Fruit fly (Drosophila melanogaster) whole organism, embryonic: ENCODE results near the gene CG17819.

Source experiments
- Aef1 ChIP-seq: fragments of 200-800 bp; sonication (Bioruptor generic); IDR thresholded peaks from 3 replicates; pipeline ENCODE4 v1.3.6; 2022; ENCODE audit warnings: missing biosample characterization, missing genetic modification characterization
- Asciz ChIP-seq: fragments of 200-800 bp; sonication (Bioruptor generic); optimal IDR thresholded peaks from 2 replicates; lab custom pipeline; 2017; ENCODE audit warnings: missing biosample characterization, mild to moderate bottlenecking, missing genetic modification characterization, missing genetic modification reagents
- Atf3 ChIP-seq: fragments of 200-800 bp; sonication (Bioruptor generic); optimal IDR thresholded peaks from 3 replicates; lab custom pipeline; 2016; ENCODE audit warnings: missing biosample characterization, missing genetic modification characterization
- BEAF-32 ChIP-seq: fragments of 200-800 bp; sonication (Bioruptor generic); optimal IDR thresholded peaks from 3 replicates; lab custom pipeline; 2017; ENCODE audit warnings: missing biosample characterization, missing genetic modification characterization, mild to moderate bottlenecking, moderate library complexity, missing genetic modification reagents
- CG10959 ChIP-seq: fragments of 200-800 bp; sonication (Bioruptor generic); IDR thresholded peaks from 2 replicates; pipeline ENCODE4 v1.3.6; 2022; ENCODE audit warnings: missing biosample characterization, missing genetic modification characterization
- CG11093 ChIP-seq: fragments of 200-800 bp; sonication (Bioruptor generic); IDR thresholded peaks from 3 replicates; pipeline ENCODE4 v1.3.6; 2022; ENCODE audit warnings: missing biosample characterization, missing genetic modification characterization
- CG13123 ChIP-seq: fragments of 200-800 bp; sonication (Bioruptor generic); optimal IDR thresholded peaks from 2 replicates; lab custom pipeline; 2016; ENCODE audit warnings: missing biosample characterization, missing genetic modification characterization
- CG13624 ChIP-seq: fragments of 200-800 bp; sonication (Bioruptor generic); optimal IDR thresholded peaks from 2 replicates; lab custom pipeline; 2016; ENCODE audit warnings: missing biosample characterization, missing genetic modification characterization
- CG1529 ChIP-seq: fragments of 200-800 bp; sonication (Bioruptor generic); optimal IDR thresholded peaks from 3 replicates; lab custom pipeline; 2018; ENCODE audit warnings: missing biosample characterization, missing genetic modification characterization
- CG15514 ChIP-seq: fragments of 200-800 bp; sonication (Bioruptor generic); optimal IDR thresholded peaks from 3 replicates; lab custom pipeline; 2017; ENCODE audit warnings: missing biosample characterization, missing genetic modification characterization, mild to moderate bottlenecking, moderate library complexity, missing genetic modification reagents
- CG1603 ChIP-seq: fragments of 200-800 bp; sonication (Bioruptor generic); optimal IDR thresholded peaks from 2 replicates; lab custom pipeline; 2019; ENCODE audit warnings: missing biosample characterization, mild to moderate bottlenecking, missing genetic modification characterization, moderate library complexity
- CG16779 ChIP-seq: fragments of 200-800 bp; sonication (Bioruptor generic); IDR thresholded peaks from 2 replicates; pipeline ENCODE4 v1.3.6; 2022; ENCODE audit warnings: missing biosample characterization, missing genetic modification characterization
- CG17385 ChIP-seq: fragments of 200-800 bp; sonication (Bioruptor generic); optimal IDR thresholded peaks from 3 replicates; lab custom pipeline; 2018; ENCODE audit warnings: missing biosample characterization, mild to moderate bottlenecking, missing genetic modification characterization
- CG2199 ChIP-seq: fragments of 200-800 bp; sonication (Bioruptor generic); IDR thresholded peaks from 3 replicates; pipeline ENCODE4 v1.3.6; 2022; ENCODE audit warnings: missing biosample characterization, missing genetic modification characterization
- CG31224 ChIP-seq: fragments of 200-800 bp; sonication (Bioruptor generic); IDR thresholded peaks from 2 replicates; pipeline ENCODE4 v1.3.6; 2022; ENCODE audit warnings: missing biosample characterization, missing genetic modification characterization
- CG3163 ChIP-seq: fragments of 200-800 bp; sonication (Bioruptor generic); optimal IDR thresholded peaks from 3 replicates; lab custom pipeline; 2016; ENCODE audit warnings: missing biosample characterization, missing genetic modification characterization
- CG32767 ChIP-seq: fragments of 200-800 bp; sonication (Bioruptor generic); IDR thresholded peaks from 2 replicates; pipeline ENCODE4 v1.3.6; 2022; ENCODE audit warnings: missing biosample characterization, missing genetic modification characterization
- CG3281 ChIP-seq: fragments of 200-800 bp; sonication (Bioruptor generic); optimal IDR thresholded peaks from 3 replicates; lab custom pipeline; 2017; ENCODE audit warnings: missing biosample characterization, mild to moderate bottlenecking, missing genetic modification characterization
- CG3407 ChIP-seq: fragments of 200-800 bp; sonication (Bioruptor generic); optimal IDR thresholded peaks from 2 replicates; lab custom pipeline; 2018; ENCODE audit warnings: missing biosample characterization, mild to moderate bottlenecking, missing genetic modification characterization
- CG6813 ChIP-seq: fragments of 200-800 bp; sonication (Bioruptor generic); optimal IDR thresholded peaks from 2 replicates; lab custom pipeline; 2017; ENCODE audit warnings: missing biosample characterization, missing genetic modification characterization, mild to moderate bottlenecking, moderate library complexity, missing genetic modification reagents
- CG7963 ChIP-seq: fragments of 200-800 bp; sonication (Bioruptor generic); IDR thresholded peaks from 3 replicates; pipeline ENCODE4 v1.3.6; 2022; ENCODE audit warnings: missing biosample characterization, missing genetic modification characterization; ENCODE audit not compliant: partially characterized antibody
- CG8089 ChIP-seq: fragments of 200-800 bp; sonication (Bioruptor generic); optimal IDR thresholded peaks from 3 replicates; lab custom pipeline; 2016; ENCODE audit warnings: missing biosample characterization, missing genetic modification characterization
- CG8290 ChIP-seq, 3 experiments: fragments of 200-800 bp; sonication (Bioruptor generic); optimal IDR thresholded peaks; 2 replicates each; lab custom pipeline; 2016 to 2019; ENCODE audit warnings: missing biosample characterization in 3 of 3, missing genetic modification characterization in 3 of 3, mild to moderate bottlenecking in 2 of 3, moderate library complexity in 1 of 3
- CG8478 ChIP-seq: fragments of >200 bp; optimal IDR thresholded peaks from 2 replicates; lab custom pipeline; 2018
- CkIIα-i1 ChIP-seq: fragments of 200-800 bp; sonication (Bioruptor generic); IDR thresholded peaks from 2 replicates; pipeline ENCODE4 v1.3.6; 2022; ENCODE audit warnings: missing biosample characterization, missing genetic modification characterization
- Dip2 ChIP-seq: fragments of 200-800 bp; sonication (Bioruptor generic); IDR thresholded peaks from 2 replicates; pipeline ENCODE4 v1.3.6; 2022; ENCODE audit warnings: missing biosample characterization, missing genetic modification characterization
- ERR ChIP-seq: fragments of 200-800 bp; sonication (Bioruptor generic); optimal IDR thresholded peaks from 2 replicates; lab custom pipeline; 2016; ENCODE audit warnings: missing biosample characterization, missing genetic modification characterization
- Hand ChIP-seq: fragments of 200-800 bp; sonication (Bioruptor generic); optimal IDR thresholded peaks from 2 replicates; lab custom pipeline; 2017; ENCODE audit warnings: mild to moderate bottlenecking, missing biosample characterization, missing genetic modification reagents, missing genetic modification characterization
- Hsf ChIP-seq: fragments of 200-800 bp; sonication (Bioruptor generic); optimal IDR thresholded peaks from 3 replicates; lab custom pipeline; 2016; ENCODE audit warnings: missing biosample characterization, missing genetic modification characterization
- Opbp ChIP-seq: fragments of 200-800 bp; sonication (Bioruptor generic); IDR thresholded peaks from 3 replicates; pipeline ENCODE4 v1.3.6; 2022; ENCODE audit warnings: missing biosample characterization, missing genetic modification characterization; ENCODE audit not compliant: partially characterized antibody
- Usf ChIP-seq: fragments of 200-800 bp; sonication (Bioruptor generic); optimal IDR thresholded peaks from 2 replicates; lab custom pipeline; 2017; ENCODE audit warnings: missing genotype, missing biosample characterization, missing genetic modification characterization
- Xbp1 ChIP-seq: fragments of 200-800 bp; sonication (Bioruptor generic); optimal IDR thresholded peaks from 3 replicates; lab custom pipeline; 2016; ENCODE audit warnings: missing biosample characterization, mild to moderate bottlenecking, missing genetic modification characterization
- dan ChIP-seq: fragments of 200-800 bp; sonication (Bioruptor generic); IDR thresholded peaks from 2 replicates; pipeline ENCODE4 v1.3.6; 2022; ENCODE audit warnings: missing biosample characterization, missing genetic modification characterization
- dpn ChIP-seq, 2 experiments: fragments of 200-800 bp; sonication (Bioruptor generic); optimal IDR thresholded peaks; 3 replicates each; lab custom pipeline; 2016; ENCODE audit warnings: missing biosample characterization in 2 of 2, missing genetic modification characterization in 2 of 2
- eve ChIP-seq, 2 experiments: fragments of >200 bp; optimal IDR thresholded peaks; 2 replicates each; lab custom pipeline; 2017; ENCODE audit warnings: missing biosample characterization in 2 of 2, missing genetic modification characterization in 2 of 2
- gce ChIP-seq: fragments of 200-800 bp; sonication (Bioruptor generic); IDR thresholded peaks from 3 replicates; pipeline ENCODE4 v1.3.6; 2022; ENCODE audit warnings: missing biosample characterization, missing genetic modification characterization
- jing ChIP-seq: fragments of 200-800 bp; sonication (Bioruptor generic); optimal IDR thresholded peaks from 2 replicates; lab custom pipeline; 2018; ENCODE audit warnings: missing biosample characterization, mild to moderate bottlenecking, missing genetic modification characterization
- lbe ChIP-seq: fragments of 200-800 bp; sonication (Bioruptor generic); optimal IDR thresholded peaks from 2 replicates; lab custom pipeline; 2016; ENCODE audit warnings: missing biosample characterization, mild to moderate bottlenecking, missing genetic modification characterization
- luna ChIP-seq: fragments of 200-800 bp; sonication (Bioruptor generic); optimal IDR thresholded peaks from 2 replicates; lab custom pipeline; 2016; ENCODE audit warnings: missing biosample characterization, missing genetic modification characterization
- mirr ChIP-seq: fragments of 200-800 bp; sonication (Bioruptor generic); optimal IDR thresholded peaks from 3 replicates; lab custom pipeline; 2018; ENCODE audit warnings: missing biosample characterization, mild to moderate bottlenecking, missing genetic modification characterization
- oc ChIP-seq: fragments of 200-800 bp; sonication (Bioruptor generic); optimal IDR thresholded peaks from 2 replicates; lab custom pipeline; 2018; ENCODE audit warnings: missing biosample characterization, mild to moderate bottlenecking, missing genetic modification characterization, moderate library complexity
- pb ChIP-seq: fragments of 200-800 bp; sonication (Bioruptor generic); optimal IDR thresholded peaks from 3 replicates; lab custom pipeline; 2016; ENCODE audit warnings: missing biosample characterization, missing genetic modification characterization
- psq ChIP-seq: fragments of 200-800 bp; sonication (Bioruptor generic); optimal IDR thresholded peaks from 2 replicates; lab custom pipeline; 2017; ENCODE audit warnings: missing biosample characterization, missing genetic modification characterization
- pzg ChIP-seq: fragments of 200-800 bp; sonication (Bioruptor generic); optimal IDR thresholded peaks from 3 replicates; lab custom pipeline; 2018; ENCODE audit warnings: missing biosample characterization, mild to moderate bottlenecking, missing genetic modification characterization, moderate library complexity
- ro ChIP-seq: fragments of 200-800 bp; sonication (Bioruptor generic); IDR thresholded peaks from 2 replicates; pipeline ENCODE4 v1.3.6; 2022; ENCODE audit warnings: missing biosample characterization, missing genetic modification characterization
- sc ChIP-seq, 3 experiments: fragments of >200 bp in 2 of 3; fragments of 200-800 bp in 1 of 3; sonication (Bioruptor generic) in 1 of 3; optimal IDR thresholded peaks; 2 replicates in 2 of 3; 3 replicates in 1 of 3; lab custom pipeline; 2017; ENCODE audit warnings: mild to moderate bottlenecking in 1 of 3, missing biosample characterization in 1 of 3, missing genetic modification characterization in 1 of 3, missing genetic modification reagents in 1 of 3
- scrt ChIP-seq: fragments of 200-800 bp; sonication (Bioruptor generic); optimal IDR thresholded peaks from 2 replicates; lab custom pipeline; 2018; ENCODE audit warnings: missing biosample characterization, mild to moderate bottlenecking, missing genetic modification characterization, moderate library complexity
- tll ChIP-seq, 2 experiments: fragments of 200-800 bp in 1 of 2; fragments of >200 bp in 1 of 2; sonication (Bioruptor generic) in 1 of 2; optimal IDR thresholded peaks; 2 replicates each; lab custom pipeline; 2017 to 2019; ENCODE audit warnings: missing biosample characterization in 2 of 2, missing genetic modification characterization in 2 of 2, mild to moderate bottlenecking in 1 of 2, moderate library complexity in 1 of 2
- toy ChIP-seq: fragments of 200-800 bp; sonication (Bioruptor generic); IDR thresholded peaks from 2 replicates; pipeline ENCODE4 v1.3.6; 2022; ENCODE audit warnings: missing biosample characterization, missing genetic modification characterization
- ttk ChIP-seq: fragments of 200-800 bp; sonication (Bioruptor generic); IDR thresholded peaks from 2 replicates; pipeline ENCODE4 v2.1.2; 2022; ENCODE audit warnings: missing biosample characterization, missing genetic modification characterization

CG17819 gene

dm6 chr3R:21848987-21849442, 36.3 kb downstream of the CG17819 start (continued):
- TF ChIP-seq Asciz = peak; percentile 78
- peak; percentile 65 for TF ChIP-seq CG17385 (GFP tag; lab: Kevin White, UChicago)
- TF ChIP-seq CG13123 = peak; percentile 28
- TF ChIP-seq tll (GFP tag; optimal IDR thresholded peaks at IDR 0.05; lab: Kevin White, UChicago) = no peak
- peak; percentile 69 for TF ChIP-seq CG1529 (GFP tag; lab: Kevin White, UChicago)
- no peak for TF ChIP-seq CG8478
- TF ChIP-seq CG16779 (GFP tag; lab: Robert Waterston, UW) = no peak
- 0 out of 3 replicates have a peak, but pooled peaks have one; percentile 45 for TF ChIP-seq CG11093 (GFP tag; lab: Robert Waterston, UW)
- TF ChIP-seq Atf3 (GFP tag; lab: Kevin White, UChicago) = peak; percentile 16
- TF ChIP-seq CG32767 (GFP tag; lab: Robert Waterston, UW) = no peak
- TF ChIP-seq CG3163 (GFP tag; lab: Kevin White, UChicago) = no peak
- no peak for TF ChIP-seq toy (GFP tag; lab: Robert Waterston, UW)
- no peak for TF ChIP-seq dan (GFP tag; lab: Robert Waterston, UW)
- peak; percentile 46 for TF ChIP-seq CG3407 (GFP tag; lab: Kevin White, UChicago)
- no peak; the same call in 1 of the 2 replicates for TF ChIP-seq ro (GFP tag; lab: Robert Waterston, UW)
- 0 out of 2 replicates have a peak, but pooled peaks have one; percentile 56 for TF ChIP-seq ttk (GFP tag; lab: Robert Waterston, UW)
- TF ChIP-seq gce (GFP tag; lab: Robert Waterston, UW) = no peak
- TF ChIP-seq CG15514 (GFP tag; lab: Kevin White, UChicago) = peak; percentile 13
- TF ChIP-seq ERR (GFP tag; lab: Kevin White, UChicago) = no peak
- no peak for TF ChIP-seq Opbp
- TF ChIP-seq Xbp1 (GFP tag; lab: Kevin White, UChicago) = peak; percentile 67
- no peak for TF ChIP-seq scrt (GFP tag; lab: Kevin White, UChicago)
- no peak for TF ChIP-seq Dip2 (GFP tag; lab: Robert Waterston, UW)
- TF ChIP-seq CG8089 = peak; percentile 26
- TF ChIP-seq mirr (GFP tag; lab: Kevin White, UChicago) = no peak
- TF ChIP-seq pb (GFP tag; lab: Kevin White, UChicago) = peak; percentile 46
- no peak for TF ChIP-seq luna
- TF ChIP-seq CG8290 (GFP tag; optimal IDR thresholded peaks at IDR 0.05; lab: Kevin White, UChicago) = peak; percentile 9
- peak in 1 of 2 experiments; percentile 20 for TF ChIP-seq CG8290 (tag; optimal IDR thresholded peaks at IDR 0.05; lab: Kevin White, UChicago)
- no peak for TF ChIP-seq CkIIα-i1 (GFP tag; lab: Robert Waterston, UW)
- no peak for TF ChIP-seq oc (tag; lab: Kevin White, UChicago)
- no peak for TF ChIP-seq CG7963
- no peak for TF ChIP-seq Aef1 (GFP tag; lab: Robert Waterston, UW)
- peak; percentile 11 for TF ChIP-seq CG1603 (tag; lab: Kevin White, UChicago)
- TF ChIP-seq Hsf (GFP tag; lab: Kevin White, UChicago) = peak; percentile 73
- peak; percentile 66 for TF ChIP-seq CG6813 (GFP tag; lab: Kevin White, UChicago)
- TF ChIP-seq Usf (GFP tag; lab: Kevin White, UChicago) = no peak
- TF ChIP-seq CG2199 = no peak
- no peak for TF ChIP-seq Hand (GFP tag; lab: Kevin White, UChicago)
- no peak for TF ChIP-seq CG13624 (GFP tag; lab: Kevin White, UChicago)
- TF ChIP-seq dpn (GFP tag; optimal IDR thresholded peaks at IDR 0.05; lab: Kevin White, UChicago) = peak; percentile 53
- peak; percentile 89 for TF ChIP-seq lbe
- peak; percentile 79 to 86 for TF ChIP-seq eve (GFP tag; optimal IDR thresholded peaks at IDR 0.05; lab: Kevin White, UChicago)
- no peak for TF ChIP-seq pzg (GFP tag; lab: Kevin White, UChicago)
- TF ChIP-seq psq = no peak
- no peak for TF ChIP-seq sc (optimal IDR thresholded peaks at IDR 0.05; lab: Kevin White, UChicago)
- TF ChIP-seq sc (GFP tag; optimal IDR thresholded peaks at IDR 0.05; lab: Kevin White, UChicago) = peak; percentile 53
- TF ChIP-seq jing = peak; percentile 1
- TF ChIP-seq CG31224 = no peak
- peak; percentile 58 for TF ChIP-seq CG10959 (GFP tag; lab: Robert Waterston, UW)
- no peak for TF ChIP-seq BEAF-32 (GFP tag; lab: Kevin White, UChicago)
- peak; percentile 55 for TF ChIP-seq CG3281 (GFP tag; lab: Kevin White, UChicago)
